Worm (Caenorhabditis elegans) whole organism, L1 larva: ENCODE data around the gene set-17.

Experiments used
- ama-1 ChIP-seq: fragments of 150-350 bp; optimal IDR thresholded peaks from 2 replicates; lab custom pipeline; 2014
- ceh-63 ChIP-seq: fragments of 200-800 bp; sonication (Bioruptor generic); optimal IDR thresholded peaks from 2 replicates; lab custom pipeline; 2018; ENCODE audit warnings: mild to moderate bottlenecking, missing genetic modification characterization, missing compliant biosample characterization
- elt-3 ChIP-seq, 6 experiments: fragments of 150-350 bp in 1 of 6; sonication (generic microtip); optimal IDR thresholded peaks; 2 replicates each; lab custom pipeline; 2017 to 2018; ENCODE audit warnings: missing biosample characterization in 6 of 6, missing genetic modification characterization in 6 of 6, inconsistent platforms in 1 of 6
- fkh-10 ChIP-seq: sonication (generic microtip); optimal IDR thresholded peaks from 2 replicates; lab custom pipeline; 2017; ENCODE audit warnings: missing biosample characterization, missing genetic modification reagents, missing genetic modification characterization
- fkh-8 ChIP-seq: sonication (generic microtip); optimal IDR thresholded peaks from 2 replicates; lab custom pipeline; 2016; ENCODE audit warnings: mild to moderate bottlenecking, missing genetic modification characterization, missing compliant biosample characterization
- hlh-4 ChIP-seq: sonication (generic microtip); optimal IDR thresholded peaks from 2 replicates; lab custom pipeline; 2016; ENCODE audit warnings: mild to moderate bottlenecking, missing genetic modification characterization, missing compliant biosample characterization
- mdl-1 ChIP-seq, 2 experiments: fragments of 150-350 bp; optimal IDR thresholded peaks; 2 replicates each; lab custom pipeline; 2014 to 2017; ENCODE audit warnings: missing biosample characterization in 2 of 2, missing genetic modification characterization in 2 of 2, inconsistent platforms in 1 of 2
- nhr-11 ChIP-seq: fragments of 150-350 bp; optimal IDR thresholded peaks from 2 replicates; lab custom pipeline; 2014; ENCODE audit warnings: missing biosample characterization, missing genetic modification characterization
- skn-1 ChIP-seq: fragments of 150-350 bp; optimal IDR thresholded peaks from 2 replicates; lab custom pipeline; 2014; ENCODE audit warnings: missing biosample characterization, missing genetic modification characterization
- sox-4 ChIP-seq: sonication (generic microtip); optimal IDR thresholded peaks from 2 replicates; lab custom pipeline; 2016; ENCODE audit warnings: missing genetic modification characterization, missing compliant biosample characterization
- zag-1 ChIP-seq: fragments of 150-350 bp; optimal IDR thresholded peaks from 2 replicates; lab custom pipeline; 2014; ENCODE audit warnings: missing biosample characterization, missing genetic modification characterization
- zip-4 ChIP-seq: fragments of 200-800 bp; sonication (Bioruptor generic); optimal IDR thresholded peaks from 2 replicates; lab custom pipeline; 2018; ENCODE audit warnings: mild to moderate bottlenecking, missing genetic modification characterization, moderate library complexity, missing compliant biosample characterization
- ztf-4 ChIP-seq: fragments of 150-350 bp; optimal IDR thresholded peaks from 2 replicates; lab custom pipeline; 2014; ENCODE audit warnings: missing biosample characterization, missing genetic modification characterization

DNA sequence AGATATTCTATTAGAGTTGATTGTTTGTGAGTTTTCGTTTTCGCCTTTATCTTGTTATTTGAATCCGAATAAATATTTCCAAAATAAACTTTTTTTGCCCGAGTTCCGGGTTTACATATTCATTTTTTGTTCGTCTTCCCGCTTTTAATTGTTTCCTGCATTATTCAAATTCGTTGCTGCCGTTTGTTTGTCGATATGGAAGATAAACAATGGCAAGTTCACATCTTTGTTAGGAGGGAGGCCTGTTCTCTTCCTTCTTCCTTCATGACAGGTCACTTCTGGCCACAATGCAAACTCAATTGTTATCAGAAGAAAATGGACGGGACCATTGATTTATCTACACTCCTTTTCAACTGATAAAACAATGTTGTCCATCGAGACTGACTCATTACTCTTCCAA is 50.7 kb downstream of the set-17 start:
- no peak for TF ChIP-seq fkh-10 (GFP tag; lab: Kevin White, UChicago)
- TF ChIP-seq ztf-4 (tag; lab: Kevin White, UChicago), result no peak
- no peak for TF ChIP-seq ceh-63 (GFP tag; lab: Kevin White, UChicago)
- TF ChIP-seq zag-1 (tag; lab: Kevin White, UChicago), result no peak
- no peak for TF ChIP-seq fkh-8 (tag; lab: Kevin White, UChicago)
- no peak for TF ChIP-seq skn-1
- no peak for TF ChIP-seq hlh-4
- TF ChIP-seq sox-4 (tag; lab: Kevin White, UChicago), result no peak
- no peak for TF ChIP-seq zip-4 (GFP tag; lab: Kevin White, UChicago)
- TF ChIP-seq ama-1, result no peak
- no peak for TF ChIP-seq elt-3 (tag; optimal IDR thresholded peaks at IDR 0.05; lab: Kevin White, UChicago)
- TF ChIP-seq nhr-11 (tag; lab: Kevin White, UChicago), result no peak
- no peak for TF ChIP-seq mdl-1 (tag; optimal IDR thresholded peaks at IDR 0.05; lab: Kevin White, UChicago)
